Worm (Caenorhabditis elegans): ENCODE measurements around the gene pap-1.
A peak's percentile ranks its signal among the peaks of the same experiment; 100 is the strongest.

The pap-1 gene

DNA sequence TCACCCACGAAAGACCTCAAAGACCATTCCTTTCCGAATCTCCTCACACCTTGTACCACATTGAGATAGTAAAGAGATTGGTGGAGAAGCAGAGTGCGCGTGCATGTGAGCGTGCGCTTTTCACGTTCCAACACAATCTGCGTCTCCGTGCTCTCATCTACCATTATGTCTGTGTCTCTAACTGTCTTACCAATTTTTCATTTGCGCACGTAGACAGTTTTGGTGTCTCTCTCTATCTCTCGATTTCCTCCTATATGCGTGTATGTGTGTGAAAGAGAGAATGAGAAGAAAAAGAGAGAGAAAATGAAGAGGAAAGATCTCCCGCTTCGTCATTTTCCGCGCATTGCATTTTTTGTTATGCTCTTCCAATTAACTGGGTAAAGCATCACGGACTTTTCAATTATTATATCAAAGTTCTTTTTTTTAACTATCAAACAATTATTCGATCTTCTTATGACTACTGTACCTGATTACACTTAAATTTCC is 24.9 kb downstream of the pap-1 start (continued):
- TF ChIP-seq jun-1 (tag; optimal IDR thresholded peaks at IDR 0.05) = peak; percentile 94
- peak; percentile 86 for TF ChIP-seq unc-62 (GFP tag; optimal IDR thresholded peaks at IDR 0.05)
- no peak for TF ChIP-seq eor-1 (tag; optimal IDR thresholded peaks at IDR 0.05)
- TF ChIP-seq nhr-67 (tag; optimal IDR thresholded peaks at IDR 0.05) = no peak
- TF ChIP-seq ceh-82 (tag; optimal IDR thresholded peaks at IDR 0.05) = peak; percentile 53
- TF ChIP-seq ama-1 (optimal IDR thresholded peaks at IDR 0.05) = peak; percentile 82
- peak; percentile 72 for TF ChIP-seq mml-1 (tag; optimal IDR thresholded peaks at IDR 0.05)
- TF ChIP-seq nhr-28 (tag; optimal IDR thresholded peaks at IDR 0.05) = no peak
- TF ChIP-seq nhr-11 (tag; optimal IDR thresholded peaks at IDR 0.05) = peak; percentile 92
- peak; percentile 81 for TF ChIP-seq tbx-2 (tag; optimal IDR thresholded peaks at IDR 0.05)

DNA sequence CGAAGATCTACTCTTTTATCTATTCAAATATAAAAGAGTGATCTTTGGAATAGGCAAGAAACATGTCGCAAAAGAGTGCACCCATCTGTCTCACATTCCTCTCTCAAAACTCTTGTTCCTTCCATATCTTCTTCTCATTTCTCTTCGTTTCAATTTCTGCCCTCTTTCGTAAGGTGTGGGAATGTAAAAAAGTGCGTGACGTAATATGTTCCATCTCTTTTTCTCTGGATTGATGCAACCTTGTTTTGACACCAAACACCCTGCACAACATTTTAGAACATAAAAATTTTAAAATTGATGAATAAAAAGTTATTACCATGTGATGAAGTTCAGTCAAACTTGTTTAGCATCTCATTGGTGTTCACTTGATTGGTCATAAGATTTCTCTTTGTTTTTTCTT is 25.3 kb downstream of the pap-1 start:
- TF ChIP-seq fos-1 (tag; optimal IDR thresholded peaks at IDR 0.05) = no peak
- TF ChIP-seq ZK546.5 (tag; optimal IDR thresholded peaks at IDR 0.05) = no peak
- peak; percentile 20 for TF ChIP-seq nfya-1 (tag; optimal IDR thresholded peaks at IDR 0.05; ENCODE audit: insufficient read depth)
- no peak for TF ChIP-seq ztf-4 (tag; optimal IDR thresholded peaks at IDR 0.05)
- TF ChIP-seq sea-2 (GFP tag; optimal IDR thresholded peaks at IDR 0.05) = no peak

DNA sequence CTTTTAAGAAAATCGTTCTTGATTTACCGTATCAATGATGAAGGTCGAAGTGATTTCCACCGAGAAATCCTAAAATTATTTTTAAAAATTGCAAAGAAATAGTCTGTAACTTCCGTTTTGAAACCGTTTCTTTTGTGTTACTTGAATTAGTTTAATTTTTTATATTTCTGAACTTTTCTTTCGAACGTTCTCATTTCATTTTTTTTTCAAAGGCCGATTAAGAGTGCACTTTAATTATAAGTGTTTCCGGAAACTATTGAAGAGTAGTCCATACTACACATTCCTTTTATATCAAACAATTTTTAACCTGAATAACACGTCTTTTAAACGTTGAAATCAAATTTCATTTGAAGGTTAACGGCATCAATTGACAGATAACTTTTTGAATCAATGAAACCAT is 25.9 kb downstream of the pap-1 start:
- TF ChIP-seq mdl-1 (tag; optimal IDR thresholded peaks at IDR 0.05) = no peak
- TF ChIP-seq nhr-76 (tag; optimal IDR thresholded peaks at IDR 0.05) = no peak
- TF ChIP-seq nhr-237 (tag; optimal IDR thresholded peaks at IDR 0.05) = no peak
- TF ChIP-seq elt-3 (tag; optimal IDR thresholded peaks at IDR 0.05) = no peak
- TF ChIP-seq nhr-28 (tag; optimal IDR thresholded peaks at IDR 0.05) = no peak

DNA sequence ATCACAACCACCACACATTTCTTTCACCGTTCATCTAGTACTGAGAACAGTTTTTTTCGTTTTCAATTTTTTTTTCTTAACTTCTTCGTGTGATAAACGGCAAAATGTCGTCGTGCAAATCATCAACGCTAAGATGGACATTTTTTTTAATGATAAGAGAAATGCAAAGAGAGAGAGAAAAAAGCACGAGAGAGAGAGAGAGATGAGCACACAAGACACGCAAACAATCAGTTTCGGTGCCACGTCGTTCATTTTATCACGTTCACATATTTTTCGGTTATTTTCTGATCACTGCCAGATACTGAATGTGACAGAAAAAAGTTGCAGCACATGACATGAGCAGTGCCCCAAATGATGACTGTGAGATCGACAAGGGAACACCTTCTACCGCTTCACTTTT is 26.4 kb downstream of the pap-1 start, which contains the start of gene egl-9:
Gene egl-9, plus strand, starts transcription at position 328 of the 400 bp plus-strand sequence.
- TF ChIP-seq tbx-2 (tag; optimal IDR thresholded peaks at IDR 0.05) (no peak), jun-1 (tag; optimal IDR thresholded peaks at IDR 0.05) (no peak), eor-1 (tag; optimal IDR thresholded peaks at IDR 0.05) (no peak), nhr-12 (tag; optimal IDR thresholded peaks at IDR 0.05) (no peak), ama-1 (optimal IDR thresholded peaks at IDR 0.05) (peak; percentile 84), pha-4 (tag; optimal IDR thresholded peaks at IDR 0.05) (peak; percentile 70), ceh-16 (tag; optimal IDR thresholded peaks at IDR 0.05) (no peak), pqm-1 (tag; optimal IDR thresholded peaks at IDR 0.05) (peak; percentile 61), nhr-237 (tag; optimal IDR thresholded peaks at IDR 0.05) (no peak), ztf-11 (tag; optimal IDR thresholded peaks at IDR 0.05) (no peak), lin-39 (tag; optimal IDR thresholded peaks at IDR 0.05) (no peak), nhr-77 (tag; optimal IDR thresholded peaks at IDR 0.05) (no peak), elt-3 (tag; optimal IDR thresholded peaks at IDR 0.05) (no peak), nfya-1 (tag; optimal IDR thresholded peaks at IDR 0.05; ENCODE audit: insufficient read depth) (peak; percentile 31), hmg-11 (tag; optimal IDR thresholded peaks at IDR 0.05) (no peak), mdl-1 (tag; optimal IDR thresholded peaks at IDR 0.05) (no peak), elt-2 (tag; optimal IDR thresholded peaks at IDR 0.05) (peak; percentile 83), nhr-67 (tag; optimal IDR thresholded peaks at IDR 0.05) (no peak), nhr-23 (tag; optimal IDR thresholded peaks at IDR 0.05) (no peak), sea-2 (GFP tag; optimal IDR thresholded peaks at IDR 0.05) (no peak), fkh-2 (tag; optimal IDR thresholded peaks at IDR 0.05) (no peak), ceh-9 (tag; optimal IDR thresholded peaks at IDR 0.05) (no peak), R02D3.7 (tag; optimal IDR thresholded peaks at IDR 0.05) (no peak)

DNA sequence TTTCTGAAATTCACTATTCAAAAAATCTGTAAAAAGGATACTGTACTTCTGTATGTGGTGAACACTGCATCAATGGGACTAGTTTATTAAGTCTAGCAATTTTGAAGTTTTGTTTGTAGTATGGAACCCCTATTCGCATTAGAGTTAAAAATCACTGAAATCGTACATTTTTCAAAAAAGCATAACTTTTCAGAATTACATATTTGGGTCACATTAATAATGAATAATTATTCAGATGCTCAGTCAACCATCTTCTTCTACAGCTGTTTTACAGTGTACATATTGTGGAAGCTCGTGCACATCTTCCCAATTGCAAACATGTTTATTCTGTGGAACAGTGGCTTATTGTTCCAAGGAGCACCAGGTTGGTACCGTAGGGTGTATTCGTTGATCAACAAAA is 26.9 kb downstream of the pap-1 start:
- no peak for TF ChIP-seq nhr-77 (tag; optimal IDR thresholded peaks at IDR 0.05)
- TF ChIP-seq ama-1 (optimal IDR thresholded peaks at IDR 0.05) = peak; percentile 61

DNA sequence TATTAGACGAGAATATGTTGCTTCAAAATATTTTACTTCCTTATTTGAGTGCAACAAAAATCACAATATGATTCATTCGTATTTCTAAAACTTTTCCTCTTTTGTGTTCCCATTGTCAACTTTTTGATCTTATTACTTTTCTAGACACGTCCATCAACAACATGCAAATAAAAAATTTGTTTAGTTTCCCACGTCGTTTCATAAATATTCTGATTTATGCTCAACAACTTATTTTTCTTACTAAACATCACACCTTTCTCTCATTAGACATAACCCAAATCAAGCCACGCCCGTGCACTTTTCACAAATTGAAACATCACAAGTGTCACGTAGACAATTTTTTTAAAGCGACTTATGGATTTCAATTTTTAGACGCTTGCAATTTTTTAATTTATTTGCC is 28.1 kb downstream of the pap-1 start:
- TF ChIP-seq lsy-12 (tag; optimal IDR thresholded peaks at IDR 0.05) (no peak), pqm-1 (tag; optimal IDR thresholded peaks at IDR 0.05) (no peak), jun-1 (tag; optimal IDR thresholded peaks at IDR 0.05) (no peak), nhr-67 (tag; optimal IDR thresholded peaks at IDR 0.05) (no peak), unc-62 (GFP tag; optimal IDR thresholded peaks at IDR 0.05) (no peak), ceh-82 (tag; optimal IDR thresholded peaks at IDR 0.05) (no peak), fkh-10 (GFP tag; optimal IDR thresholded peaks at IDR 0.05) (no peak), egl-5 (tag; optimal IDR thresholded peaks at IDR 0.05) (no peak), nhr-25 (tag; optimal IDR thresholded peaks at IDR 0.05) (no peak), aly-2 (tag; optimal IDR thresholded peaks at IDR 0.05) (no peak), nhr-237 (tag; optimal IDR thresholded peaks at IDR 0.05) (no peak), nfya-1 (tag; optimal IDR thresholded peaks at IDR 0.05; ENCODE audit: insufficient read depth) (no peak)

Measured in whole organism, L3 larva.